Worm (Caenorhabditis elegans) whole organism, mixed stage, embryonic: ENCODE results near the gene F09F9.1.

ENCODE experiments used
- bed-3 ChIP-seq: fragments of 200-800 bp; sonication (Bioruptor generic); optimal IDR thresholded peaks from 3 replicates; lab custom pipeline; 2018; ENCODE audit warnings: mild to moderate bottlenecking, missing genetic modification characterization, moderate library complexity, missing compliant biosample characterization
- ceh-39 ChIP-seq: fragments of 150-350 bp; optimal IDR thresholded peaks from 2 replicates; lab custom pipeline; 2014; ENCODE audit warnings: missing biosample characterization, missing genetic modification characterization
- ces-1 ChIP-seq: fragments of 150-350 bp; optimal IDR thresholded peaks from 2 replicates; lab custom pipeline; 2014; ENCODE audit warnings: missing biosample characterization, missing genetic modification reagents, missing genetic modification characterization
- elt-1 ChIP-seq: sonication (generic microtip); optimal IDR thresholded peaks from 2 replicates; lab custom pipeline; 2017; ENCODE audit warnings: missing genetic modification characterization, mild to moderate bottlenecking, missing compliant biosample characterization, antibody characterized with exemption, moderate library complexity, borderline replicate concordance; ENCODE audit not compliant: insufficient read depth
- elt-3 ChIP-seq: fragments of 150-350 bp; optimal IDR thresholded peaks from 2 replicates; lab custom pipeline; 2014; ENCODE audit warnings: missing biosample characterization, missing genetic modification characterization
- lin-13 ChIP-seq: fragments of 150-350 bp; optimal IDR thresholded peaks from 2 replicates; lab custom pipeline; 2014; ENCODE audit warnings: missing biosample characterization, missing genetic modification characterization
- nhr-12 ChIP-seq: fragments of 150-350 bp; optimal IDR thresholded peaks from 2 replicates; lab custom pipeline; 2014; ENCODE audit warnings: missing biosample characterization, missing genetic modification characterization
- nhr-2 ChIP-seq: fragments of 150-350 bp; optimal IDR thresholded peaks from 2 replicates; lab custom pipeline; 2014; ENCODE audit warnings: missing biosample characterization, missing genetic modification characterization
- nhr-28 ChIP-seq: fragments of 150-350 bp; optimal IDR thresholded peaks from 2 replicates; lab custom pipeline; 2014; ENCODE audit warnings: missing biosample characterization, missing genetic modification characterization
- nhr-76 ChIP-seq: sonication (generic microtip); optimal IDR thresholded peaks from 2 replicates; lab custom pipeline; 2017; ENCODE audit warnings: missing biosample characterization, missing genetic modification characterization
- pha-4 ChIP-seq: fragments of 150-350 bp; optimal IDR thresholded peaks from 2 replicates; lab custom pipeline; 2018; ENCODE audit warnings: missing biosample characterization, missing genetic modification reagents, missing genetic modification characterization
- snpc-4 ChIP-seq: fragments of 150-350 bp; optimal IDR thresholded peaks from 2 replicates; lab custom pipeline; 2014; ENCODE audit warnings: missing biosample characterization, missing genetic modification characterization
- unc-39 ChIP-seq: fragments of 150-350 bp; optimal IDR thresholded peaks from 2 replicates; lab custom pipeline; 2014; ENCODE audit warnings: missing biosample characterization, missing genetic modification characterization
- ztf-11 ChIP-seq: fragments of 150-350 bp; optimal IDR thresholded peaks from 2 replicates; lab custom pipeline; 2014; ENCODE audit warnings: missing biosample characterization, missing genetic modification characterization

DNA sequence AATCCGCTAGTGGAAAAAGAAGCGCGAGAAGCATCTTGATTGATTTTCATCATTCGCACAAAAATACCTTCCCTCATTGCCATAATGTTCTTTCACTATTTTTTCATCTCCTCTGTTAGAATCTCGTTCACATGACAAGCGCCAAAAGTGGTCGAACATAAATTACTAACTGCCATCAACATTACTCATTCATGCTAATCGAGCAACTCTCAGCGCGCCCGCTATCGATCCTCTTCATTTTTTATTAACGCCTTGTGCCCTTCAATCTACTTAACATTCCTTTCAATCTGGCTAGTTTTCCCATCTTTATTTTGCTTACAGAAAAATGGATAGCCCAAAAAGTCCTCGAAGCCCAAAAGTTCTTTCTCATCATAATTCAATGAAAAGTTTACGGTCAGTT is 2.5 kb downstream of the F09F9.1 start, which contains the start of gene F09F9.5:
- TF ChIP-seq elt-3 (no peak), nhr-76 (tag; lab: Kevin White, UChicago) (no peak), snpc-4 (no peak), pha-4 (tag; lab: Kevin White, UChicago) (no peak), ztf-11 (no peak), ceh-39 (no peak), ces-1 (GFP tag; lab: Kevin White, UChicago) (no peak), nhr-12 (tag; lab: Kevin White, UChicago) (no peak), bed-3 (no peak), nhr-2 (tag; lab: Kevin White, UChicago) (no peak), nhr-28 (tag; lab: Kevin White, UChicago) (no peak), elt-1 (tag; lab: Kevin White, UChicago) (no peak), unc-39 (tag; lab: Kevin White, UChicago) (no peak), lin-13 (tag; lab: Kevin White, UChicago) (no peak)
